Fruit fly (Drosophila melanogaster): Measurements from ENCODE around the gene CG9777.
A peak's percentile ranks its signal among the peaks of the same experiment; 100 is the strongest.

The CG9777 gene

DNA sequence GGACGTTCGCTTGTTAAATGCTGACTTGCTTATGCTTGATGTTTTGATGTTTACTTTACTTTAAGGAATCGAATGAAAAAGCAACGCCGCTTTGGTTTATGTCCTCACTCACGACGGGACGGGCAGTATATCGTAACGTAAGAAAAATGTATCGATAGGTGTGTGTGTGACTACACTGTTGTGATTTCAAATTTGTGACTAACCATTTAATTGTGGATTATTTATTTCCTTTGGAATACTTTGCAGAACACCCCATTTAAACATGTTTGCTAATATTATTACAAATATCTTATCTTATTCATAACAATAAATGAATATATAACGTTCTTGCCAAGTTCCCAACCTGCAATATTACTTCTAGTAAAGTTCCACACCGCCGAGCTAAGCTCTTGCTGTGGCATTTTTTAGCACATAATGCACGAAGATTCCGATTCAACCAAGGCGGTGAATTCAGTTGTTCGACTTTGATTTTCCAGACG, 22.9 kb upstream of the CG9777 start, which contains the start of the genes Nemp and r (continued):
- TF ChIP-seq E2f2 (GFP tag; IDR thresholded peaks at IDR 0.05) (peak; percentile 79), pzg (GFP tag; optimal IDR thresholded peaks at IDR 0.05) (peak; percentile 70), Sin3A (optimal IDR thresholded peaks at IDR 0.05) (peak; percentile 88), CG10274 (GFP tag; optimal IDR thresholded peaks at IDR 0.05) (no peak), Lim3 (GFP tag; IDR thresholded peaks at IDR 0.05) (no peak), tx (GFP tag; optimal IDR thresholded peaks at IDR 0.05) (no peak), CG8281 (tag; optimal IDR thresholded peaks at IDR 0.05) (no peak), HmgZ (tag; optimal IDR thresholded peaks at IDR 0.05) (peak; percentile 40), CG2712 (tag; optimal IDR thresholded peaks at IDR 0.05) (peak; percentile 33), nmo (GFP tag; optimal IDR thresholded peaks at IDR 0.05) (peak; percentile 54), maf-S (GFP tag; optimal IDR thresholded peaks at IDR 0.05) (no peak), run (tag; optimal IDR thresholded peaks at IDR 0.05) (no peak), lov (optimal IDR thresholded peaks at IDR 0.05) (no peak), lov (GFP tag; IDR thresholded peaks at IDR 0.05) (no peak), CG11085 (GFP tag; IDR thresholded peaks at IDR 0.05) (no peak), Taf1 (GFP tag; IDR thresholded peaks at IDR 0.05) (no peak), phol (tag; optimal IDR thresholded peaks at IDR 0.05) (peak; percentile 45), sob (GFP tag; IDR thresholded peaks at IDR 0.05) (no peak), CG7357 (GFP tag; IDR thresholded peaks at IDR 0.05) (no peak), sim (GFP tag; IDR thresholded peaks at IDR 0.05) (no peak), CG4617 (GFP tag; optimal IDR thresholded peaks at IDR 0.05; ENCODE audit: borderline replicate concordance) (peak; percentile 14), Abd-B (GFP tag; optimal IDR thresholded peaks at IDR 0.05) (peak; percentile 47), CG5180 (GFP tag; optimal IDR thresholded peaks at IDR 0.05) (no peak), Opbp (GFP tag; IDR thresholded peaks at IDR 0.05; ENCODE audit: partially characterized antibody) (peak; percentile 65; the same call in 1 of the 3 replicates), ewg (GFP tag; optimal IDR thresholded peaks at IDR 0.05) (no peak), CG8478 (optimal IDR thresholded peaks at IDR 0.05) (peak; percentile 60), cwo (GFP tag; optimal IDR thresholded peaks at IDR 0.05) (no peak), kay (GFP tag; optimal IDR thresholded peaks at IDR 0.05) (no peak), CG7786 (GFP tag; optimal IDR thresholded peaks at IDR 0.05) (no peak), CG2116 (GFP tag; optimal IDR thresholded peaks at IDR 0.05) (peak; percentile 77), dysf (GFP tag; IDR thresholded peaks at IDR 0.05) (no peak), trem (tag; optimal IDR thresholded peaks at IDR 0.05) (peak; percentile 24), row (GFP tag; IDR thresholded peaks at IDR 0.05) (0 out of 3 replicates have a peak, but pooled peaks have one; percentile 12), ERR (GFP tag; optimal IDR thresholded peaks at IDR 0.05) (no peak), Rfx (GFP tag; IDR thresholded peaks at IDR 0.05) (no peak), CG43689 (GFP tag; IDR thresholded peaks at IDR 0.05) (no peak), cas (GFP tag; IDR thresholded peaks at IDR 0.05) (no peak), Lhr (GFP tag; optimal IDR thresholded peaks at IDR 0.05) (peak; percentile 80), Fer1 (GFP tag; optimal IDR thresholded peaks at IDR 0.05) (no peak), Sox100B (GFP tag; optimal IDR thresholded peaks at IDR 0.05) (no peak), Dref (GFP tag; IDR thresholded peaks at IDR 0.05) (peak; percentile 68), CG14860 (GFP tag; IDR thresholded peaks at IDR 0.05; ENCODE audit: partially characterized antibody) (peak; percentile 49; the same call in 1 of the 3 replicates), CG9437 (GFP tag; optimal IDR thresholded peaks at IDR 0.05) (peak; percentile 100), org-1 (GFP tag; optimal IDR thresholded peaks at IDR 0.05) (no peak), CG3163 (GFP tag; optimal IDR thresholded peaks at IDR 0.05) (no peak), yki (optimal IDR thresholded peaks at IDR 0.05) (no peak), CG13287 (GFP tag; IDR thresholded peaks at IDR 0.05; ENCODE audit: partially characterized antibody) (peak; percentile 74), amos (GFP tag; IDR thresholded peaks at IDR 0.05; ENCODE audit: partially characterized antibody) (peak; percentile 71), CG11696 (GFP tag; IDR thresholded peaks at IDR 0.05) (no peak), Atf3 (GFP tag; optimal IDR thresholded peaks at IDR 0.05) (no peak), Hmx (GFP tag; optimal IDR thresholded peaks at IDR 0.05) (no peak), CG16813 (GFP tag; IDR thresholded peaks at IDR 0.05; ENCODE audit: partially characterized antibody) (peak; percentile 77)
